Fruit fly (Drosophila melanogaster): Measurements from ENCODE around the gene CG13085.

The CG13085 gene

dm6 chr2L:19397617-19398316, 26.1 kb upstream of the CG13085 start:
- TF ChIP-seq lz (GFP tag; optimal IDR thresholded peaks at IDR 0.05) (peak; percentile 76), Lpt (GFP tag; optimal IDR thresholded peaks at IDR 0.05) (no peak), CG8632 (GFP tag; optimal IDR thresholded peaks at IDR 0.05) (peak; percentile 39), OdsH (GFP tag; optimal IDR thresholded peaks at IDR 0.05) (peak; percentile 66), Sox15 (GFP tag; optimal IDR thresholded peaks at IDR 0.05) (peak; percentile 15), CG1621 (tag; optimal IDR thresholded peaks at IDR 0.05) (peak; percentile 14), Ets21C (GFP tag; optimal IDR thresholded peaks at IDR 0.05) (peak; percentile 67), CG34406 (GFP tag; optimal IDR thresholded peaks at IDR 0.05) (peak; percentile 58), Hr39 (GFP tag; optimal IDR thresholded peaks at IDR 0.05) (peak; percentile 78), Smox (GFP tag; optimal IDR thresholded peaks at IDR 0.05) (peak; percentile 77), dsx (GFP tag; optimal IDR thresholded peaks at IDR 0.05; ENCODE audit: poor library complexity, severe bottlenecking) (peak; percentile 17), CG9139 (GFP tag; optimal IDR thresholded peaks at IDR 0.05) (no peak), fd59A (GFP tag; optimal IDR thresholded peaks at IDR 0.05) (peak; percentile 9), eg (GFP tag; IDR thresholded peaks at IDR 0.05) (0 out of 3 replicates have a peak, but pooled peaks have one; percentile 9), CG11762 (GFP tag; optimal IDR thresholded peaks at IDR 0.05; ENCODE audit: insufficient read depth) (peak; percentile 30), Eip78C (GFP tag) (peak; percentile 88), dac (GFP tag; optimal IDR thresholded peaks at IDR 0.05) (no peak), spab (GFP tag; optimal IDR thresholded peaks at IDR 0.05) (peak; percentile 15), cyc (GFP tag; optimal IDR thresholded peaks at IDR 0.05) (peak; percentile 76), CG6808 (GFP tag; optimal IDR thresholded peaks at IDR 0.05) (peak; percentile 51), CG32006 (GFP tag; optimal IDR thresholded peaks at IDR 0.05) (peak; percentile 57), ss (GFP tag; optimal IDR thresholded peaks at IDR 0.05) (no peak), CG10631 (GFP tag; optimal IDR thresholded peaks at IDR 0.05) (peak; percentile 63), CG6854 (GFP tag; optimal IDR thresholded peaks at IDR 0.05) (no peak), CG3032 (tag; optimal IDR thresholded peaks at IDR 0.05) (peak; percentile 34), Ets96B (tag; optimal IDR thresholded peaks at IDR 0.05) (peak; percentile 52), salr (GFP tag; optimal IDR thresholded peaks at IDR 0.05) (peak; percentile 4 to 50), fkh (GFP tag; optimal IDR thresholded peaks at IDR 0.05) (no peak), Sox14 (GFP tag; optimal IDR thresholded peaks at IDR 0.05) (peak; percentile 77), CG4318 (GFP tag; optimal IDR thresholded peaks at IDR 0.05) (no peak), CG10669 (GFP tag; optimal IDR thresholded peaks at IDR 0.05) (peak; percentile 45), CG6163 (GFP tag; IDR thresholded peaks at IDR 0.05) (0 out of 3 replicates have a peak, but pooled peaks have one; percentile 32), Eip93F (GFP tag; optimal IDR thresholded peaks at IDR 0.05) (no peak), vri (GFP tag; optimal IDR thresholded peaks at IDR 0.05) (peak; percentile 81), CG3919 (GFP tag; optimal IDR thresholded peaks at IDR 0.05) (peak; percentile 59), CG6276 (GFP tag; optimal IDR thresholded peaks at IDR 0.05) (no peak), achi (GFP tag; optimal IDR thresholded peaks at IDR 0.05) (peak; percentile 44), topi (GFP tag; optimal IDR thresholded peaks at IDR 0.05) (peak; percentile 77), CG11902 (GFP tag; optimal IDR thresholded peaks at IDR 0.05) (peak; percentile 4), Hr4 (GFP tag; optimal IDR thresholded peaks at IDR 0.05) (peak; percentile 53), acj6 (GFP tag; optimal IDR thresholded peaks at IDR 0.05) (peak; percentile 68), CG6792 (GFP tag; optimal IDR thresholded peaks at IDR 0.05) (peak; percentile 56), CG16779 (tag; optimal IDR thresholded peaks at IDR 0.05) (no peak), svp (GFP tag) (peak; percentile 90), fd85E (GFP tag; optimal IDR thresholded peaks at IDR 0.05) (no peak), Blimp-1 (GFP tag; optimal IDR thresholded peaks at IDR 0.05) (no peak), CG11294 (GFP tag; IDR thresholded peaks at IDR 0.05) (no peak), CG8119 (GFP tag; IDR thresholded peaks at IDR 0.05) (0 out of 3 replicates have a peak, but pooled peaks have one; percentile 40), Gug (GFP tag; IDR thresholded peaks at IDR 0.05) (no peak), Sox102F (GFP tag; optimal IDR thresholded peaks at IDR 0.05) (peak; percentile 70)
